Worm (Caenorhabditis elegans) whole organism, L1 larva: ENCODE results near the gene lgc-32.

ENCODE experiments used
- aly-2 ChIP-seq: fragments of 150-350 bp; optimal IDR thresholded peaks from 2 replicates; lab custom pipeline; 2014; ENCODE audit warnings: missing biosample characterization, missing genetic modification characterization
- ama-1 ChIP-seq: fragments of 150-350 bp; optimal IDR thresholded peaks from 2 replicates; lab custom pipeline; 2014
- mdl-1 ChIP-seq, 2 experiments: fragments of 150-350 bp; optimal IDR thresholded peaks; 2 replicates each; lab custom pipeline; 2014 to 2017; ENCODE audit warnings: missing biosample characterization in 2 of 2, missing genetic modification characterization in 2 of 2, inconsistent platforms in 1 of 2
- snpc-4 ChIP-seq: fragments of 150-350 bp; optimal IDR thresholded peaks from 2 replicates; lab custom pipeline; 2014; ENCODE audit warnings: missing biosample characterization, missing genetic modification characterization
- sptf-1 ChIP-seq: fragments of 150-350 bp; optimal IDR thresholded peaks from 2 replicates; lab custom pipeline; 2014; ENCODE audit warnings: missing biosample characterization, missing genetic modification characterization
- zag-1 ChIP-seq: fragments of 150-350 bp; optimal IDR thresholded peaks from 2 replicates; lab custom pipeline; 2014; ENCODE audit warnings: missing biosample characterization, missing genetic modification characterization

- TF ChIP-seq zag-1 (tag; lab: Kevin White, UChicago): no peak
- TF ChIP-seq aly-2 (tag; lab: Kevin White, UChicago): no peak
- TF ChIP-seq sptf-1: no peak
- TF ChIP-seq ama-1 (lab: Kevin White, UChicago): no peak
- no peak for TF ChIP-seq snpc-4 (tag; lab: Kevin White, UChicago)
- TF ChIP-seq mdl-1 (tag; optimal IDR thresholded peaks at IDR 0.05; lab: Kevin White, UChicago): no peak
Measured at ce11 chrX:696253-696652, 24.3 kb downstream of the lgc-32 start.
